Worm (Caenorhabditis elegans) whole organism, L2 larva: Measurements from ENCODE around the gene basl-1.

Experiments used
- C34F6.9 ChIP-seq: fragments of 150-350 bp; optimal IDR thresholded peaks from 2 replicates; lab custom pipeline; 2014; ENCODE audit warnings: missing biosample characterization, missing genetic modification characterization
- F13H6.1 ChIP-seq: sonication (generic microtip); optimal IDR thresholded peaks from 2 replicates; lab custom pipeline; 2016; ENCODE audit warnings: missing genetic modification characterization, missing compliant biosample characterization
- R02D3.7 ChIP-seq: fragments of 150-350 bp; optimal IDR thresholded peaks from 2 replicates; lab custom pipeline; 2014; ENCODE audit warnings: missing biosample characterization, missing genetic modification characterization
- Y55F3AM.14 ChIP-seq: fragments of 200-800 bp; sonication (Bioruptor generic); optimal IDR thresholded peaks from 2 replicates; lab custom pipeline; 2018; ENCODE audit warnings: mild to moderate bottlenecking, missing genetic modification characterization, missing compliant biosample characterization
- ZK546.5 ChIP-seq: sonication (generic microtip); optimal IDR thresholded peaks from 2 replicates; lab custom pipeline; 2017; ENCODE audit warnings: missing biosample characterization, missing genetic modification characterization
- alr-1 ChIP-seq: fragments of 150-350 bp; optimal IDR thresholded peaks from 2 replicates; lab custom pipeline; 2014; ENCODE audit warnings: missing biosample characterization, missing genetic modification characterization
- aly-2 ChIP-seq: fragments of 150-350 bp; optimal IDR thresholded peaks from 2 replicates; lab custom pipeline; 2014; ENCODE audit warnings: missing biosample characterization, missing genetic modification characterization
- ama-1 ChIP-seq: fragments of 150-350 bp; optimal IDR thresholded peaks from 2 replicates; lab custom pipeline; 2018; ENCODE audit warnings: inconsistent platforms
- blmp-1 ChIP-seq: sonication (generic microtip); optimal IDR thresholded peaks from 2 replicates; lab custom pipeline; 2017; ENCODE audit warnings: missing genetic modification characterization, mild to moderate bottlenecking, missing compliant biosample characterization, antibody characterized with exemption, moderate library complexity; ENCODE audit not compliant: insufficient read depth
- ceh-16 ChIP-seq: fragments of 150-350 bp; optimal IDR thresholded peaks from 2 replicates; lab custom pipeline; 2014; ENCODE audit warnings: missing biosample characterization, missing genetic modification characterization
- ceh-82 ChIP-seq: fragments of 150-350 bp; optimal IDR thresholded peaks from 2 replicates; lab custom pipeline; 2014; ENCODE audit warnings: missing biosample characterization, missing genetic modification characterization
- dmd-4 ChIP-seq: sonication (generic microtip); optimal IDR thresholded peaks from 2 replicates; lab custom pipeline; 2017; ENCODE audit warnings: missing biosample characterization, missing genetic modification characterization
- egl-27 ChIP-seq: sonication (generic microtip); optimal IDR thresholded peaks from 3 replicates; lab custom pipeline; 2017; ENCODE audit warnings: missing biosample characterization, missing genetic modification reagents, missing genetic modification characterization
- elt-1 ChIP-seq: fragments of 150-350 bp; optimal IDR thresholded peaks from 2 replicates; lab custom pipeline; 2014; ENCODE audit warnings: missing biosample characterization, missing genetic modification characterization
- fos-1 ChIP-seq: fragments of 150-350 bp; optimal IDR thresholded peaks from 2 replicates; lab custom pipeline; 2014; ENCODE audit warnings: missing biosample characterization, missing genetic modification characterization
- gmeb-1 ChIP-seq: fragments of 150-350 bp; optimal IDR thresholded peaks from 2 replicates; lab custom pipeline; 2014; ENCODE audit warnings: missing biosample characterization, missing genetic modification characterization
- lin-13 ChIP-seq: fragments of 150-350 bp; optimal IDR thresholded peaks from 2 replicates; lab custom pipeline; 2014; ENCODE audit warnings: missing biosample characterization, missing genetic modification reagents, missing genetic modification characterization
- lin-39 ChIP-seq: fragments of 150-350 bp; optimal IDR thresholded peaks from 2 replicates; lab custom pipeline; 2014; ENCODE audit warnings: missing biosample characterization, missing genetic modification reagents, missing genetic modification characterization
- lsy-2 ChIP-seq, 2 experiments: fragments of 150-350 bp in 1 of 2; sonication (generic microtip) in 1 of 2; optimal IDR thresholded peaks; 2 replicates each; lab custom pipeline; 2014 to 2017; ENCODE audit warnings: missing biosample characterization in 2 of 2, missing genetic modification characterization in 2 of 2
- mab-5 ChIP-seq: fragments of 150-350 bp; optimal IDR thresholded peaks from 2 replicates; lab custom pipeline; 2014; ENCODE audit warnings: missing biosample characterization, missing genetic modification characterization
- mbf-1 ChIP-seq: sonication (generic microtip); optimal IDR thresholded peaks from 2 replicates; lab custom pipeline; 2017; ENCODE audit warnings: missing biosample characterization, missing genetic modification characterization
- mdl-1 ChIP-seq, 2 experiments: fragments of 150-350 bp in 1 of 2; sonication (generic microtip) in 1 of 2; optimal IDR thresholded peaks; 2 replicates each; lab custom pipeline; 2017; ENCODE audit warnings: missing biosample characterization in 2 of 2, missing genetic modification characterization in 2 of 2
- nhr-11 ChIP-seq: fragments of 150-350 bp; optimal IDR thresholded peaks from 2 replicates; lab custom pipeline; 2014; ENCODE audit warnings: missing biosample characterization, missing genetic modification characterization
- nhr-129 ChIP-seq: fragments of 150-350 bp; optimal IDR thresholded peaks from 2 replicates; lab custom pipeline; 2014; ENCODE audit warnings: missing biosample characterization, missing genetic modification characterization
- nhr-237 ChIP-seq: fragments of 150-350 bp; optimal IDR thresholded peaks from 2 replicates; lab custom pipeline; 2014; ENCODE audit warnings: missing biosample characterization, missing genetic modification characterization
- nhr-25 ChIP-seq: fragments of 150-350 bp; sonication (generic microtip); optimal IDR thresholded peaks from 3 replicates; lab custom pipeline; 2014; ENCODE audit warnings: missing biosample characterization, missing genetic modification characterization
- nhr-6 ChIP-seq: fragments of 150-350 bp; optimal IDR thresholded peaks from 2 replicates; lab custom pipeline; 2014; ENCODE audit warnings: missing biosample characterization, missing genetic modification characterization
- nhr-77 ChIP-seq: fragments of 150-350 bp; optimal IDR thresholded peaks from 2 replicates; lab custom pipeline; 2014; ENCODE audit warnings: missing biosample characterization, missing genetic modification characterization
- peb-1 ChIP-seq: fragments of 150-350 bp; optimal IDR thresholded peaks from 2 replicates; lab custom pipeline; 2014; ENCODE audit warnings: missing biosample characterization, missing genetic modification characterization
- sma-9 ChIP-seq, 2 experiments: fragments of 150-350 bp in 1 of 2; sonication (generic microtip) in 1 of 2; optimal IDR thresholded peaks; 2 replicates each; lab custom pipeline; 2014 to 2016; ENCODE audit warnings: missing genetic modification characterization in 2 of 2, mild to moderate bottlenecking in 1 of 2, missing biosample characterization in 1 of 2, missing compliant biosample characterization in 1 of 2, missing genetic modification reagents in 1 of 2, moderate library complexity in 1 of 2
- snpc-4 ChIP-seq: fragments of 150-350 bp; optimal IDR thresholded peaks from 2 replicates; lab custom pipeline; 2014; ENCODE audit warnings: missing biosample characterization, missing genetic modification characterization
- unc-39 ChIP-seq: fragments of 150-350 bp; optimal IDR thresholded peaks from 2 replicates; lab custom pipeline; 2014; ENCODE audit warnings: missing biosample characterization, missing genetic modification characterization
- unc-55 ChIP-seq: fragments of 150-350 bp; sonication (generic microtip); optimal IDR thresholded peaks from 3 replicates; lab custom pipeline; 2014; ENCODE audit warnings: missing biosample characterization, missing genetic modification reagents, missing genetic modification characterization
- unc-62 ChIP-seq: fragments of 150-350 bp; optimal IDR thresholded peaks from 2 replicates; lab custom pipeline; 2014; ENCODE audit warnings: missing biosample characterization, missing genetic modification reagents, missing genetic modification characterization
- zag-1 ChIP-seq: fragments of 150-350 bp; optimal IDR thresholded peaks from 2 replicates; lab custom pipeline; 2014; ENCODE audit warnings: missing biosample characterization, missing genetic modification characterization
- ztf-1 ChIP-seq: fragments of 200-800 bp; sonication (Bioruptor generic); conservative IDR thresholded peaks from 2 replicates; pipeline ENCODE4 v1.3.6; 2022; ENCODE audit warnings: missing genetic modification characterization, missing compliant biosample characterization
- ztf-11 ChIP-seq: sonication (generic microtip); optimal IDR thresholded peaks from 2 replicates; lab custom pipeline; 2017; ENCODE audit warnings: missing biosample characterization, missing genetic modification characterization
- ztf-4 ChIP-seq: fragments of 150-350 bp; optimal IDR thresholded peaks from 2 replicates; lab custom pipeline; 2014; ENCODE audit warnings: missing biosample characterization, missing genetic modification characterization

basl-1 gene

DNA sequence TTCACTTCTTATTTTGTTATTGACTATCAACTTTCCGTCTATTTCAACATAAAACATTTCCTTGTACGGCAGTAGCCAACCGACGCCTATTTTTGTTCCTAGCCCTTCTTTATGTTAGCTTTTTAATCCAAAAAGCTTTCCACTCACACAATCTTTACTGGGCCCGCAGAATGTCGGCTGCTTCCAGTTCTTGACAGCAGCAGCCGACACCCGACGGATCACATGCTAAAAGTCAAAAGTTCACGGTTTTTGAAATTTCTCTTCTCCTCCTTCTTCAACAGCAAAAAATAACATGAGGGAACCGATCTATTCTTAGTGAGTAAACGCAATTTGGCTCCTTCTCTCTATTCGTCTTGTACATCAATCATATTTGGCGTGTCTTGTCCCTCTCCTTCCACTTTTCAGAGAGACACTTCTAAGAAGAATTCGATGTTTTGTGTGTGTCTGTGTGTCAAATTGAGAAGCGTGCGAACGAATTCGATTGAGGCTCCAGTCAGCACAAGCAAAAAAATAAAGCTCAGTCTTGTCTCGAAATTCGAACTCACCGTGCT, 17.8 kb downstream of the basl-1 start:
- TF ChIP-seq blmp-1 (tag; lab: Kevin White, UChicago) (no peak), ceh-16 (tag; lab: Kevin White, UChicago) (no peak), ztf-4 (tag; lab: Kevin White, UChicago) (peak; percentile 2), R02D3.7 (tag; lab: Kevin White, UChicago) (no peak), Y55F3AM.14 (no peak), lsy-2 (tag; optimal IDR thresholded peaks at IDR 0.05; lab: Kevin White, UChicago) (peak in 1 of 2 experiments; percentile 10), lin-39 (tag; lab: Kevin White, UChicago) (no peak), fos-1 (tag; lab: Kevin White, UChicago) (no peak), snpc-4 (tag; lab: Kevin White, UChicago) (peak; percentile 91), nhr-237 (tag; lab: Kevin White, UChicago) (no peak), peb-1 (tag; lab: Kevin White, UChicago) (no peak), C34F6.9 (tag; lab: Kevin White, UChicago) (peak; percentile 47), lin-13 (GFP tag; lab: Kevin White, UChicago) (peak; percentile 38), ztf-11 (no peak), nhr-6 (tag; lab: Kevin White, UChicago) (no peak), ceh-82 (tag; lab: Kevin White, UChicago) (no peak), nhr-129 (tag; lab: Kevin White, UChicago) (peak; percentile 1), zag-1 (tag; lab: Kevin White, UChicago) (peak; percentile 23), alr-1 (tag; lab: Kevin White, UChicago) (no peak), mdl-1 (tag; optimal IDR thresholded peaks at IDR 0.05; lab: Kevin White, UChicago) (peak in 1 of 2 experiments; percentile 12), nhr-25 (no peak), nhr-11 (no peak), F13H6.1 (no peak), aly-2 (tag; lab: Kevin White, UChicago) (no peak), mbf-1 (tag; lab: Kevin White, UChicago) (no peak), elt-1 (no peak), ztf-1 (GFP tag; lab: Robert Waterston, UW) (no peak), unc-55 (peak; percentile 54), sma-9 (GFP tag; optimal IDR thresholded peaks at IDR 0.05; lab: Kevin White, UChicago) (peak; percentile 57), sma-9 (tag; optimal IDR thresholded peaks at IDR 0.05; lab: Kevin White, UChicago) (no peak)

DNA sequence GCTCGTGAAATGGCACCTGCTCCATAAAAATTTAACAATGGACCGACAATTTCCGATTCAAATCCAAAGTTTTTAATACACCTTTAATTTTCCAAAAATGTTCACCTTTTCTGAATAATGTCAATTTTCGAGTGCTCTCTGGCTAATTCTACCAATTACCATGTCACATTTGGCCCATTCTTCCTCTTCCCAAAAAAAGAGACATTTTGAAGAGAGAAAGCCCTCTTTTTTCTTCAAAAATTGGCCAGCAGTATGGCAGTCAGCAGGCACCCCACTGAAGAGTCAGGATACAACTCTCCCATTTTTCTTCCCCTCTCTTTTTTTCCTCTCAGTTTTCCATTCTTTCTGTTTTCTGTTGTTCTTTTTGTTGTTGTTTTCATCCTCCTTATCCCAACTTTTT, 19.8 kb downstream of the basl-1 start:
- peak; percentile 2 for TF ChIP-seq C34F6.9 (tag; lab: Kevin White, UChicago)
- TF ChIP-seq unc-55, result peak; percentile 11
- TF ChIP-seq nhr-237 (tag; lab: Kevin White, UChicago), result no peak
- peak in 1 of 2 experiments; percentile 29 for TF ChIP-seq lsy-2 (tag; optimal IDR thresholded peaks at IDR 0.05; lab: Kevin White, UChicago)
- TF ChIP-seq lin-39 (tag; lab: Kevin White, UChicago), result no peak

DNA sequence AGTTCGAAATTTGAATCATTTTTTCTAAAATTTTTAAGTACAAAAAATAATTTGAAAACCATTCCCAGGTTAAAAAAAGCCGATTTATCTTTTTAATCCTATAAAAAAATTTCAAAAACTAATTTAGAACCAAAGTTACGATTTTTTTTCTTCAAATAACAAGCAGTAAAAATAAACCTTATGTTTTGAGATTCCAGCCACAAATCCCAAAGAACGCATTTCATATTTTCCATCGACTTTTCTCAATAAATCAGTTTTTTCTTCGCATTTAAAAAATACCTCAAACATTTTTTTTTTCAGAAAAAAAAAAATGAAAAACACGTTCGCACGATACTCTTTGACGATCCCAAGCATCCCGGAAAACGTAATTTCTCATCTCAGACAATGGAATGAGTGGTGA, 20.4 kb downstream of the basl-1 start, which contains the start of gene ckk-1:
TSS of gene ckk-1 (plus strand) at position 301 of the 400 bp plus-strand sequence.
- no peak for TF ChIP-seq egl-27 (tag; lab: Kevin White, UChicago)
- no peak for TF ChIP-seq elt-1
- TF ChIP-seq ama-1, result no peak
- no peak for TF ChIP-seq C34F6.9 (tag; lab: Kevin White, UChicago)
- no peak for TF ChIP-seq lsy-2 (tag; optimal IDR thresholded peaks at IDR 0.05; lab: Kevin White, UChicago)
- TF ChIP-seq Y55F3AM.14, result no peak
- no peak for TF ChIP-seq ZK546.5 (tag; lab: Kevin White, UChicago)
- no peak for TF ChIP-seq unc-39 (tag; lab: Kevin White, UChicago)
- TF ChIP-seq zag-1 (tag; lab: Kevin White, UChicago), result no peak
- no peak for TF ChIP-seq ztf-1 (GFP tag; lab: Robert Waterston, UW)
- no peak for TF ChIP-seq dmd-4 (tag; lab: Kevin White, UChicago)
- no peak for TF ChIP-seq aly-2 (tag; lab: Kevin White, UChicago)
- TF ChIP-seq unc-62 (GFP tag; lab: Kevin White, UChicago), result no peak
- no peak for TF ChIP-seq gmeb-1
- no peak for TF ChIP-seq mdl-1 (tag; optimal IDR thresholded peaks at IDR 0.05; lab: Kevin White, UChicago)
- no peak for TF ChIP-seq ceh-16 (tag; lab: Kevin White, UChicago)
- no peak for TF ChIP-seq nhr-77 (tag; lab: Kevin White, UChicago)
- no peak for TF ChIP-seq mab-5
- TF ChIP-seq ztf-4 (tag; lab: Kevin White, UChicago), result no peak
- TF ChIP-seq, all 48 proteins: peak for 0
